Fruit fly (Drosophila melanogaster): ENCODE measurements around the gene CG12814.
A peak's percentile ranks its signal among the peaks of the same experiment; 100 is the strongest.

Gene CG12814

DNA sequence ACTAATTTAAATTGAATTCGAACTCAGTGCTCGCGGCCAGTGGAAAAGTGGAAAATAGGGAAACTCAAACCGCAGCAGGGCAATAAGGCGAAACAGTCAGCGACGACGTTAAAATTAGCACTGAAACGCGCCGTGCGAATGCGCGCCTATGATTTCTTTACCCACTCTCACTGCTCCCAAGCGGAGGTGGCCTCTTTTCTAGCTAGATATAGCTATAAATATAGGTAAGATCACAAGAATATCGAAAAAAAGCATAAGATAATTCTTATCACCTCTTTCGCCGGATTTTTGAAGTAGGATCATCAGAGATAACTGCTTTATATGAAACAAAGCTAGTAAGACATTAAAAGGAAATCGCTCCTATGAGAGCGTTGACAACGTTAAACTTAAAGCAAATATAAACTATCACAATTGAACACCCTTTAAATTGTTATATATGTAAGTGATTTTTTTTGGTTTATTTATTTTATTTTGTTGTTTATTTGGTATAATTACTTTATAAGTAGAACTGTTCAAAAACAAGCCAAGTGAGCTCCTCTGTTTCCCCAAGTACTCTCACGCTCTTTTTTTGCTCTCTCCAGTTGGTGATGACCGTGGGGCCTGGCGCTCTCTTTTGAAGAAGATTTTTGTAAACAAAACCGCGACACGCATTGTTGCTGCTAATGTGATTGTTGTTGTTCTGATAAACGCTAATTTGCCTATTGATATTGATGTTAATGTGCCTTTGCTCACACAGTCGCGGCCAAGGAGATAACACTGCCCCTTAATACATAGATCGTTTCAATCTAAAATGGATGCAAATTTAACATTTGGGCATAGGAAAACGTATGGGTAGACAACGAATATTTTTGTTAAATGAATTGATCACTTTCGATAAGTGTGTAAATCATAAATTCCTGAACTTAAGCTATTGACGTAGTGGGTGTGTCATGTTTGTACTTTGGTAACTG, 49.5 kb downstream of the CG12814 start, which contains the start of gene tws:
TSS of gene tws (minus strand) at position 124 of the 950 bp plus-strand sequence.
- peak; percentile 77 for TF ChIP-seq noc (tag; optimal IDR thresholded peaks at IDR 0.05)

- TF ChIP-seq noc (tag; optimal IDR thresholded peaks at IDR 0.05) = no peak
These were observed 50.5 kb downstream of the CG12814 start for dm6 chr3R:10138900-10139299.

DNA sequence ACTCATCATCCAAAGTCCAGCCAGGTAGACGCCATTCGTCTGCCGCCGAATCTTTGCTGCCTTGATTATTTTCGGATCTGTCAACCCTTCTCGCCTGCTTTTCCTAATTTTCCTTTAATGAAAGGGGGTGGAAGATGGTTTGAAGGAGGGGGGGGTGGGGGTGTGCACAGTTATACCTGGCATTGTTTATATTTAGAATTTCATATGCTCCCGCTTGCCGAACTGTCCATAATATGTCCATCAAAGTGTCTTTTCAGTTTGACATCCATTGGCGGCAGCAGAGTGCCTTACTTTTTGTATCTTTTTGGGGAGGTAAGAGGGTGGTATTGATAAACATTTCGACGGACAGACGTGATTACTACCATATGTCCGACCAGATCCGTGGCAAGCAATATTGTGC, 51.6 kb downstream of the CG12814 start:
- TF ChIP-seq noc (tag; optimal IDR thresholded peaks at IDR 0.05) = no peak

- TF ChIP-seq noc (tag; optimal IDR thresholded peaks at IDR 0.05) = no peak
These were observed 54.4 kb downstream of the CG12814 start for dm6 chr3R:10135011-10135410.

DNA sequence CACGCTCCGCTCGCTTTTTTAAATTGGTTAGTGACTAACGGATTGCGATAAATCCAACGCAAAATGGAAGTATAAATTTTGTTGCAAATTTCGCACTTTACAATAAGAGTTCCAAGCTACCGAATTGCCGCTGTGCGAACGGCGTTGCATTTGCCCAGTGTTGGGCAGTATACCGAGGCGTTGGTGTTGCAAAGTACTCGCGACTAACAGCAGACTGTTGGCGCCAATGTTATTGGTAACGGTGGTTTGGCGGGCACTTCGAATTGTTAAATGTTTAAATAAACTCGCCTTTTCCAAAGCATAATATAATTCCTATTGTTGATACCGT, 55.1 kb downstream of the CG12814 start:
- peak; percentile 38 for TF ChIP-seq noc (tag; optimal IDR thresholded peaks at IDR 0.05)

dm6 chr3R:10133419-10134340, 55.7 kb downstream of the CG12814 start:
- no peak for TF ChIP-seq noc (tag; optimal IDR thresholded peaks at IDR 0.05)

- peak; percentile 22 for TF ChIP-seq noc (tag; optimal IDR thresholded peaks at IDR 0.05)
These were observed 56.4 kb downstream of the CG12814 start for dm6 chr3R:10132906-10133416.

DNA sequence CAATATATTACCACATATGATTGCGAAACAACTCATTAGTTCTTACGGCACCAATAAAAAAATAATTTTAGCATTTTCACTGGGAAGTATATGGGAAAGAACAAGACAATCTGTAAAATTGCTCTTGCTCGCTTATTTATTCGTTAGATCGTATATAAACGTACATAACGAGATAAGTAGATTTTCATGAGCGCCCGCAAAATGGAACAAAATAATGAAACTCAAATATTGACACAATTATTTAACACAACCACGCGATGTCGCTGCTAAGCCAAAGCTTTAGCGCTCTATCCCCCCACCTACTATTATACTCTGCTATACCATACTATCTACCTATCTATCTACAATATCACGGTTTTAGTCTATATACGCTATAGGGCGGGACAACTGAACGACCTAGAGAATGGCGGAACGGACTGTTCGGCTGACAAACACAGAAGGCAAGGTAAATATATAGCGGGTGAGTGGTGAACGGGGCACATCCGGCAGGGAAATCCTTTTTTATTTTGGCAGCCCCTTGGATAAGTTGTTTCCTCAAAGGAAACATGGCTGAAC, 58.4 kb downstream of the CG12814 start:
- no peak for TF ChIP-seq noc (tag; optimal IDR thresholded peaks at IDR 0.05)

DNA sequence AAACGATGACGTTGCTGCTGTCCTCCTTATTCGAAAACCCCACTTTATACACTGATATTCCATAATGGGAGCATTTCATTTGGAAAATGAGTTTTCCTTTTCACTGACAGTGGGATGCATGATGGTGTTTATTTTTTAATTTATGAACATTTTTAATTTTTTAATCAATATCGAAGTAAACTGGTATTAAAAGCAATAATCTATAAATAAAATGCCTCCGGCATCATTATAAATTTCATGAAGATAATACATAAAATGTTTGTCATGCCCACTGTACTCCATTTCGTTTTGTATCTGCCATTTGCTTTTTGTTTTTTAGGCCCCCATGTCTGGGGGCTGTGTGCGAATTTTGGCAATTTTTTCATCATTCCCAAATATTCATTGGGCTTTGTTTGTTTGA, 59.3 kb downstream of the CG12814 start:
- TF ChIP-seq noc (tag; optimal IDR thresholded peaks at IDR 0.05) = peak; percentile 72

- no peak for TF ChIP-seq noc (tag; optimal IDR thresholded peaks at IDR 0.05)
These were observed 63.9 kb downstream of the CG12814 start, which contains the start of gene knk for dm6 chr3R:10125477-10125876. knk (minus strand) TSS chr3R:10125664.

DNA sequence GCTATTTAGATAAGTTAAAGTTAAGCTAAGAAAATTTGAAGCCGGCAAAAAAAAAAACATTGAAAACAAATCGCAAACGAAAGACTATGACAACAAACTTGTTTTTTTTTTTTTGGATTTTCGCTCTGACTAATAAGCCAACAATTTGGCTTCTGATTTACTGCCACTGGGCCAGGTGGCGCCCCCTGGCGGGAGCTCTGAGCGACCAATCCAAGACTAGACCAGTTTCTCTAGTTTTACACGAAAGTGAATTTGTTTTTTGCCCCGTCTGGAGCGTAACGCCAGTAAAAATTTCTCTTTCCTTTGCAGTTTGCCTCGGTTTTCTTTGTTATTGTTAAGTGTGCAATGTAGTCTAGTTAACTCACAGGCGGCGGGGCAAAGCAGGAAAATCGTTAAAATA, 64.6 kb downstream of the CG12814 start:
- TF ChIP-seq noc (tag; optimal IDR thresholded peaks at IDR 0.05) = no peak

- TF ChIP-seq noc (tag; optimal IDR thresholded peaks at IDR 0.05) = no peak
These were observed 68.0 kb downstream of the CG12814 start, which contains the start of the genes gammaSnap2 and ATPsynepsilonL for dm6 chr3R:10121266-10121904. gammaSnap2 (minus strand) TSS chr3R:10121400. ATPsynepsilonL (plus strand) TSS chr3R:10121773.

All from whole organism, larva.